Worm (Caenorhabditis elegans): ENCODE data around the gene F25E5.5.

ce11 chrV:7424336-7424735 lies 22.7 kb upstream of the F25E5.5 start, which contains the start of gene F18E3.10:
- no peak for TF ChIP-seq nhr-11 (tag; optimal IDR thresholded peaks at IDR 0.05)
- no peak for TF ChIP-seq unc-39 (tag; optimal IDR thresholded peaks at IDR 0.05)
- no peak for TF ChIP-seq lsy-2 (tag; optimal IDR thresholded peaks at IDR 0.05)
- no peak for TF ChIP-seq lin-39 (tag; optimal IDR thresholded peaks at IDR 0.05)
- no peak for TF ChIP-seq snpc-4 (tag; optimal IDR thresholded peaks at IDR 0.05)
- no peak for TF ChIP-seq fos-1 (tag; optimal IDR thresholded peaks at IDR 0.05)
- no peak for TF ChIP-seq aly-2 (tag; optimal IDR thresholded peaks at IDR 0.05)
- TF ChIP-seq mbf-1 (tag; optimal IDR thresholded peaks at IDR 0.05), result no peak

All from whole organism, L2 larva.